Worm (Caenorhabditis elegans) whole organism, young adult: ENCODE measurements around the gene aakg-5.

Experiments used
- B0019.2 ChIP-seq: fragments of 200-800 bp; sonication (Bioruptor generic); conservative IDR thresholded peaks from 2 replicates; pipeline ENCODE4 v1.3.6; 2022; ENCODE audit warnings: missing genetic modification reagents, missing genetic modification characterization, missing compliant biosample characterization
- B0261.1 ChIP-seq: sonication (generic microtip); optimal IDR thresholded peaks from 2 replicates; lab custom pipeline; 2016; ENCODE audit warnings: mild to moderate bottlenecking, missing genetic modification characterization, moderate library complexity, missing compliant biosample characterization
- B0336.3 ChIP-seq: fragments of 200-800 bp; sonication (Bioruptor generic); IDR thresholded peaks from 2 replicates; pipeline ENCODE4 v1.3.6; 2022; ENCODE audit warnings: missing genetic modification characterization, missing compliant biosample characterization
- D2030.7 ChIP-seq: fragments of 200-800 bp; sonication (Bioruptor generic); IDR thresholded peaks from 2 replicates; pipeline ENCODE4 v1.3.6; 2022; ENCODE audit warnings: missing genetic modification reagents, missing genetic modification characterization, missing compliant biosample characterization
- F39B2.1 ChIP-seq: fragments of 200-800 bp; sonication (Bioruptor generic); IDR thresholded peaks from 2 replicates; pipeline ENCODE4 v1.3.6; 2022; ENCODE audit warnings: missing genetic modification reagents, missing genetic modification characterization, missing compliant biosample characterization
- F57A8.1 ChIP-seq: fragments of 200-800 bp; sonication (Bioruptor generic); optimal IDR thresholded peaks from 2 replicates; lab custom pipeline; 2018; ENCODE audit warnings: mild to moderate bottlenecking, missing genetic modification characterization, moderate library complexity, missing compliant biosample characterization
- T07F8.4 ChIP-seq: sonication (generic microtip); optimal IDR thresholded peaks from 2 replicates; lab custom pipeline; 2016; ENCODE audit warnings: mild to moderate bottlenecking, missing genetic modification characterization, moderate library complexity, missing compliant biosample characterization
- Y53G8AR.9 ChIP-seq: fragments of 200-800 bp; sonication (Bioruptor generic); conservative IDR thresholded peaks from 2 replicates; pipeline ENCODE4 v1.3.6; 2022; ENCODE audit warnings: missing genetic modification reagents, missing genetic modification characterization, missing compliant biosample characterization
- Y95B8A.8 ChIP-seq: fragments of 200-800 bp; sonication (Bioruptor generic); IDR thresholded peaks from 2 replicates; pipeline ENCODE4 v1.3.6; 2022; ENCODE audit warnings: missing genetic modification reagents, missing genetic modification characterization, missing compliant biosample characterization
- atf-7 ChIP-seq: sonication (generic microtip); optimal IDR thresholded peaks from 2 replicates; lab custom pipeline; 2017; ENCODE audit warnings: mild to moderate bottlenecking, missing genetic modification characterization, missing compliant biosample characterization
- cebp-1 ChIP-seq, 2 experiments: fragments of 200-800 bp in 1 of 2; sonication (Bioruptor generic) in 1 of 2; sonication (generic microtip) in 1 of 2; IDR thresholded peaks in 1 of 2; optimal IDR thresholded peaks in 1 of 2; 2 replicates each; pipeline versions ENCODE4 v1.3.6 to Lab custom; 2017 to 2022; ENCODE audit warnings: missing compliant biosample characterization in 2 of 2, missing genetic modification characterization in 2 of 2, mild to moderate bottlenecking in 1 of 2, missing genetic modification reagents in 1 of 2, moderate library complexity in 1 of 2
- ceh-27 ChIP-seq: fragments of 200-800 bp; sonication (Bioruptor generic); optimal IDR thresholded peaks from 2 replicates; lab custom pipeline; 2018; ENCODE audit warnings: mild to moderate bottlenecking, missing genetic modification characterization, moderate library complexity, missing compliant biosample characterization
- ceh-40 ChIP-seq: fragments of 200-800 bp; sonication (Bioruptor generic); IDR thresholded peaks from 2 replicates; pipeline ENCODE4 v1.3.6; 2022; ENCODE audit warnings: missing genetic modification characterization, missing compliant biosample characterization
- ceh-79 ChIP-seq: sonication (generic microtip); optimal IDR thresholded peaks from 2 replicates; lab custom pipeline; 2017; ENCODE audit warnings: mild to moderate bottlenecking, missing genetic modification characterization, missing compliant biosample characterization
- chd-7 ChIP-seq: sonication (generic microtip); optimal IDR thresholded peaks from 2 replicates; lab custom pipeline; 2016; ENCODE audit warnings: mild to moderate bottlenecking, missing genetic modification characterization, moderate library complexity, missing compliant biosample characterization
- dpff-1 ChIP-seq: sonication (generic microtip); optimal IDR thresholded peaks from 2 replicates; lab custom pipeline; 2017; ENCODE audit warnings: mild to moderate bottlenecking, missing genetic modification characterization, missing compliant biosample characterization
- dpl-1 ChIP-seq: fragments of 150-350 bp; optimal IDR thresholded peaks from 2 replicates; lab custom pipeline; 2014; ENCODE audit warnings: missing biosample characterization, missing genetic modification reagents, missing genetic modification characterization
- efl-1 ChIP-seq: fragments of 150-350 bp; optimal IDR thresholded peaks from 2 replicates; lab custom pipeline; 2014; ENCODE audit warnings: missing biosample characterization, missing genetic modification reagents, missing genetic modification characterization
- egl-18 ChIP-seq: fragments of 200-800 bp; sonication (Bioruptor generic); IDR thresholded peaks from 2 replicates; pipeline ENCODE4 v1.3.6; 2022; ENCODE audit warnings: missing genetic modification reagents, missing genetic modification characterization, missing compliant biosample characterization
- egrh-3 ChIP-seq: fragments of 200-800 bp; sonication (Bioruptor generic); IDR thresholded peaks from 2 replicates; pipeline ENCODE4 v1.3.6; 2022; ENCODE audit warnings: missing genetic modification reagents, missing genetic modification characterization, missing compliant biosample characterization
- ekl-4 ChIP-seq: fragments of 200-800 bp; sonication (Bioruptor generic); IDR thresholded peaks from 2 replicates; pipeline ENCODE4 v1.3.6; 2022; ENCODE audit warnings: missing genetic modification reagents, missing genetic modification characterization, missing compliant biosample characterization
- ets-4 ChIP-seq: fragments of 200-800 bp; sonication (Bioruptor generic); optimal IDR thresholded peaks from 2 replicates; lab custom pipeline; 2018; ENCODE audit warnings: mild to moderate bottlenecking, missing genetic modification characterization, missing compliant biosample characterization
- gei-17 ChIP-seq: fragments of 200-800 bp; sonication (Bioruptor generic); optimal IDR thresholded peaks from 2 replicates; lab custom pipeline; 2018; ENCODE audit warnings: mild to moderate bottlenecking, missing genetic modification characterization, missing compliant biosample characterization
- him-1 ChIP-seq: sonication (generic microtip); optimal IDR thresholded peaks from 2 replicates; lab custom pipeline; 2016; ENCODE audit warnings: missing genotype, missing genetic modification reagents, missing genetic modification characterization, missing compliant biosample characterization
- hlh-12 ChIP-seq: sonication (generic microtip); optimal IDR thresholded peaks from 2 replicates; lab custom pipeline; 2016; ENCODE audit warnings: missing genetic modification characterization, missing compliant biosample characterization
- hmg-1.2 ChIP-seq: fragments of 200-800 bp; sonication (Bioruptor generic); IDR thresholded peaks from 2 replicates; pipeline ENCODE4 v1.3.6; 2022; ENCODE audit warnings: missing genetic modification reagents, missing genetic modification characterization, missing compliant biosample characterization
- hsf-1 ChIP-seq: fragments of 200-800 bp; sonication (Bioruptor generic); IDR thresholded peaks from 2 replicates; pipeline ENCODE4 v1.3.6; 2022; ENCODE audit warnings: missing genetic modification reagents, missing genetic modification characterization, missing compliant biosample characterization
- let-526 ChIP-seq: fragments of 200-800 bp; sonication (Bioruptor generic); IDR thresholded peaks from 2 replicates; pipeline ENCODE4 v1.3.6; 2022; ENCODE audit warnings: missing genetic modification reagents, missing genetic modification characterization, missing compliant biosample characterization
- let-607 ChIP-seq, 2 experiments: fragments of 200-800 bp in 1 of 2; sonication (Bioruptor generic) in 1 of 2; sonication (generic microtip) in 1 of 2; optimal IDR thresholded peaks; 2 replicates each; lab custom pipeline; 2016 to 2018; ENCODE audit warnings: mild to moderate bottlenecking in 2 of 2, missing compliant biosample characterization in 2 of 2, missing genetic modification characterization in 2 of 2, moderate library complexity in 2 of 2, missing genotype in 1 of 2
- lin-54 ChIP-seq: fragments of 200-800 bp; sonication (Bioruptor generic); optimal IDR thresholded peaks from 2 replicates; lab custom pipeline; 2018; ENCODE audit warnings: mild to moderate bottlenecking, missing genetic modification characterization, missing compliant biosample characterization
- lir-1 ChIP-seq: fragments of 200-800 bp; sonication (Bioruptor generic); conservative IDR thresholded peaks from 2 replicates; pipeline ENCODE4 v1.3.6; 2022; ENCODE audit warnings: missing genetic modification reagents, missing genetic modification characterization, missing compliant biosample characterization
- lsl-1 ChIP-seq: fragments of 200-800 bp; sonication (Bioruptor generic); optimal IDR thresholded peaks from 2 replicates; lab custom pipeline; 2018; ENCODE audit warnings: mild to moderate bottlenecking, missing genetic modification characterization, moderate library complexity, missing compliant biosample characterization
- lsy-27 ChIP-seq: sonication (generic microtip); optimal IDR thresholded peaks from 2 replicates; lab custom pipeline; 2017; ENCODE audit warnings: missing genetic modification characterization, mild to moderate bottlenecking, missing compliant biosample characterization, antibody characterized with exemption, missing genotype, borderline replicate concordance; ENCODE audit not compliant: insufficient read depth
- madf-8 ChIP-seq: fragments of 200-800 bp; sonication (Bioruptor generic); conservative IDR thresholded peaks from 2 replicates; pipeline ENCODE4 v1.3.6; 2022; ENCODE audit warnings: missing genetic modification reagents, missing genetic modification characterization, missing compliant biosample characterization
- mcd-1 ChIP-seq: fragments of 200-800 bp; sonication (Bioruptor generic); IDR thresholded peaks from 2 replicates; pipeline ENCODE4 v1.3.6; 2022; ENCODE audit warnings: missing genetic modification reagents, missing genetic modification characterization, missing compliant biosample characterization
- nfya-1 ChIP-seq: sonication (generic microtip); optimal IDR thresholded peaks from 2 replicates; lab custom pipeline; 2017; ENCODE audit warnings: antibody characterized with exemption, missing compliant biosample characterization, missing genetic modification characterization, borderline replicate concordance; ENCODE audit not compliant: insufficient read depth
- nfyb-1 ChIP-seq: fragments of 200-800 bp; sonication (Bioruptor generic); IDR thresholded peaks from 2 replicates; pipeline ENCODE4 v1.3.6; 2022; ENCODE audit warnings: missing genetic modification reagents, missing genetic modification characterization, missing compliant biosample characterization
- nhr-120 ChIP-seq: fragments of 200-800 bp; sonication (Bioruptor generic); IDR thresholded peaks from 2 replicates; pipeline ENCODE4 v1.3.6; 2022; ENCODE audit warnings: missing genetic modification characterization, missing compliant biosample characterization
- pha-4 ChIP-seq: fragments of 150-350 bp; sonication (generic microtip); optimal IDR thresholded peaks from 2 replicates; lab custom pipeline; 2014; ENCODE audit warnings: missing biosample characterization, missing genetic modification reagents, missing genetic modification characterization
- sea-2 ChIP-seq: fragments of 200-800 bp; sonication (Bioruptor generic); IDR thresholded peaks from 2 replicates; pipeline ENCODE4 v1.3.6; 2022; ENCODE audit warnings: missing genetic modification characterization, missing compliant biosample characterization
- snpc-3.4 ChIP-seq: sonication (generic microtip); optimal IDR thresholded peaks from 2 replicates; lab custom pipeline; 2017; ENCODE audit warnings: missing genetic modification characterization, mild to moderate bottlenecking, missing compliant biosample characterization, antibody characterized with exemption, moderate library complexity, missing genotype, missing genetic modification reagents
- unc-62 ChIP-seq: fragments of 150-350 bp; optimal IDR thresholded peaks from 2 replicates; lab custom pipeline; 2014; ENCODE audit warnings: missing biosample characterization, missing genetic modification reagents, missing genetic modification characterization
- zim-3 ChIP-seq: sonication (generic microtip); optimal IDR thresholded peaks from 2 replicates; lab custom pipeline; 2017; ENCODE audit warnings: mild to moderate bottlenecking, missing genetic modification characterization, moderate library complexity, missing compliant biosample characterization
- ztf-18 ChIP-seq: sonication (generic microtip); optimal IDR thresholded peaks from 2 replicates; lab custom pipeline; 2016; ENCODE audit warnings: missing genotype, mild to moderate bottlenecking, missing genetic modification characterization, missing compliant biosample characterization
- ztf-25 ChIP-seq: fragments of 200-800 bp; sonication (Bioruptor generic); IDR thresholded peaks from 2 replicates; pipeline ENCODE4 v1.3.6; 2022; ENCODE audit warnings: missing genetic modification reagents, missing genetic modification characterization, missing compliant biosample characterization
- ztf-28 ChIP-seq: fragments of 200-800 bp; sonication (Bioruptor generic); IDR thresholded peaks from 2 replicates; pipeline ENCODE4 v1.3.6; 2022; ENCODE audit warnings: missing genetic modification reagents, missing genetic modification characterization, missing compliant biosample characterization
- ztf-3 ChIP-seq: fragments of 200-800 bp; sonication (Bioruptor generic); optimal IDR thresholded peaks from 2 replicates; lab custom pipeline; 2018; ENCODE audit warnings: mild to moderate bottlenecking, missing genetic modification characterization, missing compliant biosample characterization
- ztf-6 ChIP-seq: fragments of 200-800 bp; sonication (Bioruptor generic); IDR thresholded peaks from 2 replicates; pipeline ENCODE4 v1.3.6; 2022; ENCODE audit warnings: missing genetic modification reagents, missing genetic modification characterization, missing compliant biosample characterization

The aakg-5 gene

DNA sequence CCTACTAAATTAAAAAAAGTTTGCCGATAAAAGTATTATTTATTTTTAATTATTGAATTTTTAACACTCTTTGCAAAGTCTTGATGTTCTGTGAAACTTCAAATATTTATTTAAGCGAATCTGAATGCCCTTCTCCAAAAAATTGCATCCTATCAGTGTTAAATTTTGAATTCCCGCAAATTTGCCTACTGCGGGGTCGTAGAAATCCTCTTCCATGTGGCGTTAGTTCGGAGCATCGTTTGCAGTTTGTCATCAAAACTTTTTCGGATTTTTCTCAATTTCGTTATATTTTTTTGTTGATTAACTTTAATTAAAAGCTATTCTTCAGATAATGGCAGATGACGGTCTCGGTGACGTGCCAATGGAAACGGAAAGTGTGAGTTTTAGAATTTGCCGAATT lies 34.5 kb downstream of the aakg-5 start, which contains the start of gene ufd-3:
TSS of gene ufd-3 (plus strand) at position 324 of the 400 bp plus-strand sequence.
- TF ChIP-seq lsy-27 (tag; lab: Kevin White, UChicago), result no peak
- TF ChIP-seq ceh-27 (GFP tag; lab: Kevin White, UChicago), result peak; percentile 90
- no peak for TF ChIP-seq Y53G8AR.9 (GFP tag; lab: Robert Waterston, UW)
- TF ChIP-seq atf-7 (tag; lab: Kevin White, UChicago), result peak; percentile 49
- TF ChIP-seq B0019.2 (GFP tag; lab: Robert Waterston, UW), result no peak
- no peak for TF ChIP-seq chd-7 (tag; lab: Kevin White, UChicago)
- no peak for TF ChIP-seq F39B2.1 (GFP tag; lab: Robert Waterston, UW)
- peak; percentile 33; the same call in 1 of the 2 replicates for TF ChIP-seq madf-8
- TF ChIP-seq ceh-40, result no peak
- TF ChIP-seq ztf-28 (GFP tag; lab: Robert Waterston, UW), result no peak
- TF ChIP-seq zim-3, result no peak
- no peak for TF ChIP-seq egl-18 (GFP tag; lab: Robert Waterston, UW)
- peak; percentile 86 for TF ChIP-seq B0336.3 (GFP tag; lab: Robert Waterston, UW)
- TF ChIP-seq nfyb-1 (GFP tag; lab: Robert Waterston, UW), result no peak
- TF ChIP-seq let-526 (GFP tag; lab: Robert Waterston, UW), result no peak; the same call in 1 of the 2 replicates
- no peak for TF ChIP-seq egrh-3
- peak; percentile 99 for TF ChIP-seq lin-54
- peak; percentile 65; the same call in 1 of the 2 replicates for TF ChIP-seq ztf-25 (GFP tag; lab: Robert Waterston, UW)
- TF ChIP-seq ztf-3 (GFP tag; lab: Kevin White, UChicago), result no peak
- TF ChIP-seq dpl-1 (GFP tag; lab: Kevin White, UChicago), result peak; percentile 91
- peak; percentile 65 for TF ChIP-seq D2030.7
- no peak for TF ChIP-seq ets-4 (GFP tag; lab: Kevin White, UChicago)
- TF ChIP-seq unc-62 (GFP tag; lab: Kevin White, UChicago), result no peak
- TF ChIP-seq hsf-1 (GFP tag; lab: Robert Waterston, UW), result no peak; the same call in 1 of the 2 replicates
- no peak for TF ChIP-seq nfya-1 (tag; lab: Kevin White, UChicago)
- no peak for TF ChIP-seq Y95B8A.8 (GFP tag; lab: Robert Waterston, UW)
- TF ChIP-seq him-1 (tag; lab: Kevin White, UChicago), result peak; percentile 46
- TF ChIP-seq pha-4, result peak; percentile 78
- no peak for TF ChIP-seq ceh-79 (tag; lab: Kevin White, UChicago)
- TF ChIP-seq hlh-12 (tag; lab: Kevin White, UChicago), result no peak
- TF ChIP-seq let-607 (tag; optimal IDR thresholded peaks at IDR 0.05; lab: Kevin White, UChicago), result peak in 1 of 2 experiments; percentile 33
- TF ChIP-seq ekl-4 (GFP tag; lab: Robert Waterston, UW), result peak; percentile 75
- TF ChIP-seq T07F8.4 (tag; lab: Kevin White, UChicago), result no peak
- TF ChIP-seq dpff-1 (tag; lab: Kevin White, UChicago), result no peak
- TF ChIP-seq ztf-18 (tag; lab: Kevin White, UChicago), result peak; percentile 41
- TF ChIP-seq efl-1 (GFP tag; lab: Kevin White, UChicago), result peak; percentile 86
- no peak for TF ChIP-seq nhr-120
- TF ChIP-seq F57A8.1 (GFP tag; lab: Kevin White, UChicago), result no peak
- TF ChIP-seq cebp-1 (GFP tag; IDR thresholded peaks at IDR 0.05; lab: Robert Waterston, UW), result no peak
- TF ChIP-seq cebp-1 (tag; optimal IDR thresholded peaks at IDR 0.05; lab: Kevin White, UChicago), result peak; percentile 63
- no peak for TF ChIP-seq sea-2 (GFP tag; lab: Robert Waterston, UW)
- peak; percentile 58 for TF ChIP-seq snpc-3.4
- TF ChIP-seq gei-17 (GFP tag; lab: Kevin White, UChicago), result no peak
- TF ChIP-seq mcd-1 (GFP tag; lab: Robert Waterston, UW), result peak; percentile 72
- no peak for TF ChIP-seq B0261.1 (tag; lab: Kevin White, UChicago)
- peak; percentile 42 for TF ChIP-seq hmg-1.2 (GFP tag; lab: Robert Waterston, UW)
- TF ChIP-seq lir-1, result 0 out of 2 replicates have a peak, but pooled peaks have one; percentile 30
- TF ChIP-seq lsl-1 (GFP tag; lab: Kevin White, UChicago), result peak; percentile 54
- no peak for TF ChIP-seq ztf-6
